Fruit fly (Drosophila melanogaster): ENCODE results near the gene CG10713.

DNA sequence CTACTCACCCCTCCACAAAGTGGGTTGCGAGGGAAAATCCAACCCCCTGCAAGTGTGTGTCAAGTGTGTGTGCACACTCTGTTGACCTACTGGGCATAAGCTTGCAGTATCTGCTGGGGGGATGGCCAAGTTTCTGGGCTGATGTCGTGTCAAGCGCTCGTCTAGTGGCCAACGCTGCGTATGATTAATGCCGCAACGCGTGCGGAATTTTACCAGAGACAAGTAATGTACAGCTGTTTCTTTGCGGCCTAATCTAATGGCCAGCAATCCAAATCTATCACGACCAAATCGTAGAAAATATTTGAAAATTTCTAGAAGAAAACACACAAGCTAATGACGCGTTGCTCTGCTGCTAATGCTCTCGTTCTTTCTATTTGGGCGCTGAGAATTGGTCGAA is 44.2 kb upstream of the CG10713 start:
- no peak for TF ChIP-seq CTCF (optimal IDR thresholded peaks at IDR 0.05)
- TF ChIP-seq CG8478 (optimal IDR thresholded peaks at IDR 0.05) = no peak

Measured in S2 (cell line).